Fruit fly (Drosophila melanogaster) whole organism, embryonic: ENCODE measurements around the gene tai.

Experiments
- Awh ChIP-seq: fragments of 200-800 bp; sonication (Bioruptor generic); IDR thresholded peaks from 2 replicates; pipeline ENCODE4, ENCODE4 v1.3.6; 2022; ENCODE audit warnings: missing biosample characterization, missing genetic modification characterization
- BEAF-32 ChIP-seq: fragments of 200-800 bp; sonication (Bioruptor generic); optimal IDR thresholded peaks from 3 replicates; lab custom pipeline; 2017; ENCODE audit warnings: missing biosample characterization, missing genetic modification characterization, mild to moderate bottlenecking, moderate library complexity, missing genetic modification reagents
- CG10366 ChIP-seq: fragments of 200-800 bp; sonication (Bioruptor generic); IDR thresholded peaks from 2 replicates; pipeline ENCODE4 v1.3.6; 2022; ENCODE audit warnings: missing biosample characterization, missing genetic modification characterization
- CG10654 ChIP-seq: fragments of 200-800 bp; sonication (Bioruptor generic); optimal IDR thresholded peaks from 2 replicates; lab custom pipeline; 2016; ENCODE audit warnings: missing biosample characterization, missing genetic modification characterization
- CG12071 ChIP-seq: fragments of 200-800 bp; sonication (Bioruptor generic); optimal IDR thresholded peaks from 3 replicates; lab custom pipeline; 2018; ENCODE audit warnings: missing biosample characterization, mild to moderate bottlenecking, missing genetic modification characterization
- CG12219 ChIP-seq: fragments of 200-800 bp; sonication (Bioruptor generic); optimal IDR thresholded peaks from 3 replicates; lab custom pipeline; 2018; ENCODE audit warnings: missing biosample characterization, mild to moderate bottlenecking, missing genetic modification characterization
- CG12299 ChIP-seq: fragments of 200-800 bp; sonication (Bioruptor generic); optimal IDR thresholded peaks from 2 replicates; lab custom pipeline; 2018; ENCODE audit warnings: missing biosample characterization, mild to moderate bottlenecking, missing genetic modification characterization
- CG12942 ChIP-seq: fragments of 200-800 bp; sonication (Bioruptor generic); optimal IDR thresholded peaks from 3 replicates; lab custom pipeline; 2016; ENCODE audit warnings: missing biosample characterization, missing genetic modification characterization
- CG14667 ChIP-seq: fragments of 200-800 bp; sonication (Bioruptor generic); IDR thresholded peaks from 2 replicates; pipeline ENCODE4 v1.3.6; 2022; ENCODE audit warnings: missing biosample characterization, missing genetic modification characterization
- CG15269 ChIP-seq: fragments of 200-800 bp; sonication (Bioruptor generic); optimal IDR thresholded peaks from 2 replicates; lab custom pipeline; 2018; ENCODE audit warnings: missing biosample characterization, mild to moderate bottlenecking, missing genetic modification characterization, moderate library complexity
- CG15601 ChIP-seq: fragments of 200-800 bp; sonication (Bioruptor generic); optimal IDR thresholded peaks from 3 replicates; lab custom pipeline; 2019; ENCODE audit warnings: missing biosample characterization, mild to moderate bottlenecking, missing genetic modification characterization, moderate library complexity
- CG17359 ChIP-seq: fragments of 200-800 bp; sonication (Bioruptor generic); optimal IDR thresholded peaks from 3 replicates; lab custom pipeline; 2018; ENCODE audit warnings: missing biosample characterization, mild to moderate bottlenecking, missing genetic modification characterization, moderate library complexity
- CG17361 ChIP-seq: fragments of 200-800 bp; sonication (Bioruptor generic); IDR thresholded peaks from 3 replicates; pipeline ENCODE4 v1.3.6; 2022; ENCODE audit warnings: missing biosample characterization, missing genetic modification characterization
- CG18011 ChIP-seq: fragments of 200-800 bp; sonication (Bioruptor generic); optimal IDR thresholded peaks from 2 replicates; lab custom pipeline; 2017; ENCODE audit warnings: missing biosample characterization, missing genetic modification characterization, mild to moderate bottlenecking, moderate library complexity, missing genotype
- CG2202 ChIP-seq: fragments of 200-800 bp; sonication (Bioruptor generic); optimal IDR thresholded peaks from 2 replicates; lab custom pipeline; 2018; ENCODE audit warnings: missing biosample characterization, mild to moderate bottlenecking, missing genetic modification characterization
- CG2712 ChIP-seq: fragments of 200-800 bp; optimal IDR thresholded peaks from 3 replicates; lab custom pipeline; 2019; ENCODE audit warnings: missing biosample characterization, mild to moderate bottlenecking, missing genetic modification characterization, moderate library complexity
- CG32767 ChIP-seq: fragments of 200-800 bp; sonication (Bioruptor generic); IDR thresholded peaks from 2 replicates; pipeline ENCODE4 v1.3.6; 2022; ENCODE audit warnings: missing biosample characterization, missing genetic modification characterization
- CG4730 ChIP-seq: fragments of 200-800 bp; sonication (Bioruptor generic); IDR thresholded peaks from 2 replicates; pipeline ENCODE4 v1.3.6; 2022; ENCODE audit warnings: missing biosample characterization, missing genetic modification characterization
- CG5180 ChIP-seq: fragments of 200-800 bp; sonication (Bioruptor generic); optimal IDR thresholded peaks from 3 replicates; lab custom pipeline; 2017; ENCODE audit warnings: missing biosample characterization, missing genetic modification characterization, mild to moderate bottlenecking, moderate library complexity, missing genetic modification reagents
- CG6175 ChIP-seq: fragments of 200-800 bp; sonication (Bioruptor generic); IDR thresholded peaks from 3 replicates; pipeline ENCODE4 v1.3.6; 2022; ENCODE audit warnings: missing biosample characterization, missing genetic modification characterization
- CG6272 ChIP-seq: fragments of 200-800 bp; sonication (Bioruptor generic); IDR thresholded peaks from 2 replicates; pipeline ENCODE4 v1.3.6; 2022; ENCODE audit warnings: missing biosample characterization, missing genetic modification characterization
- CG6854 ChIP-seq: fragments of 200-800 bp; sonication (Bioruptor generic); optimal IDR thresholded peaks from 3 replicates; lab custom pipeline; 2017; ENCODE audit warnings: missing biosample characterization, mild to moderate bottlenecking, missing genetic modification characterization
- CG7745 ChIP-seq: fragments of 200-800 bp; sonication (Bioruptor generic); optimal IDR thresholded peaks from 2 replicates; lab custom pipeline; 2018; ENCODE audit warnings: missing biosample characterization, mild to moderate bottlenecking, missing genetic modification characterization, moderate library complexity
- CG7839 ChIP-seq: fragments of 200-800 bp; sonication (Bioruptor generic); optimal IDR thresholded peaks from 3 replicates; lab custom pipeline; 2018; ENCODE audit warnings: missing biosample characterization, mild to moderate bottlenecking, missing genetic modification characterization, moderate library complexity
- CG7963 ChIP-seq: fragments of 200-800 bp; sonication (Bioruptor generic); IDR thresholded peaks from 3 replicates; pipeline ENCODE4 v1.3.6; 2022; ENCODE audit warnings: missing biosample characterization, missing genetic modification characterization; ENCODE audit not compliant: partially characterized antibody
- CG7987 ChIP-seq: fragments of 200-800 bp; sonication (Bioruptor generic); optimal IDR thresholded peaks from 2 replicates; lab custom pipeline; 2018; ENCODE audit warnings: missing biosample characterization, mild to moderate bottlenecking, missing genetic modification characterization, moderate library complexity
- Camta ChIP-seq: fragments of 200-800 bp; sonication (Bioruptor generic); optimal IDR thresholded peaks from 2 replicates; lab custom pipeline; 2016; ENCODE audit warnings: missing biosample characterization, missing genetic modification characterization
- CoRest ChIP-seq: fragments of 200-800 bp; sonication (Bioruptor generic); optimal IDR thresholded peaks from 3 replicates; lab custom pipeline; 2018; ENCODE audit warnings: missing biosample characterization, mild to moderate bottlenecking, missing genetic modification characterization, moderate library complexity
- D ChIP-seq, 2 experiments: fragments of 200-800 bp in 1 of 2; fragments of >200 bp in 1 of 2; sonication (Bioruptor generic) in 1 of 2; optimal IDR thresholded peaks; 2 replicates in 1 of 2; 3 replicates in 1 of 2; lab custom pipeline; 2017; ENCODE audit warnings: mild to moderate bottlenecking in 1 of 2, missing biosample characterization in 1 of 2, missing genetic modification characterization in 1 of 2, missing genetic modification reagents in 1 of 2
- D19A ChIP-seq: fragments of 200-800 bp; optimal IDR thresholded peaks from 3 replicates; lab custom pipeline; 2019; ENCODE audit warnings: missing biosample characterization, mild to moderate bottlenecking, missing genetic modification characterization, moderate library complexity
- Fer3 ChIP-seq: fragments of 200-800 bp; sonication (Bioruptor generic); optimal IDR thresholded peaks from 2 replicates; lab custom pipeline; 2018; ENCODE audit warnings: missing biosample characterization, mild to moderate bottlenecking, missing genetic modification characterization, moderate library complexity
- GATAe ChIP-seq: fragments of 200-800 bp; sonication (Bioruptor generic); conservative IDR thresholded peaks from 2 replicates; pipeline ENCODE4 v1.3.6; 2022; ENCODE audit warnings: missing biosample characterization, missing genetic modification characterization
- Hr78 ChIP-seq, 2 experiments: fragments of 200-800 bp in 1 of 2; fragments of >200 bp in 1 of 2; sonication (Bioruptor generic) in 1 of 2; optimal IDR thresholded peaks; 2 replicates each; lab custom pipeline; 2017 to 2019; ENCODE audit warnings: missing biosample characterization in 2 of 2, missing genetic modification characterization in 2 of 2, mild to moderate bottlenecking in 1 of 2, moderate library complexity in 1 of 2
- Mrtf ChIP-seq: fragments of 200-800 bp; sonication (Bioruptor generic); IDR thresholded peaks from 3 replicates; pipeline ENCODE4 v1.3.6; 2022; ENCODE audit warnings: missing biosample characterization, missing genetic modification characterization
- Nf-YA ChIP-seq: fragments of 200-800 bp; sonication (Bioruptor generic); IDR thresholded peaks from 2 replicates; pipeline ENCODE4 v1.3.6; 2022; ENCODE audit warnings: missing biosample characterization, missing genetic modification characterization
- Opbp ChIP-seq: fragments of 200-800 bp; sonication (Bioruptor generic); IDR thresholded peaks from 3 replicates; pipeline ENCODE4 v1.3.6; 2022; ENCODE audit warnings: missing biosample characterization, missing genetic modification characterization; ENCODE audit not compliant: partially characterized antibody
- Sox102F ChIP-seq: fragments of 200-800 bp; sonication (Bioruptor generic); optimal IDR thresholded peaks from 2 replicates; lab custom pipeline; 2018; ENCODE audit warnings: missing biosample characterization, mild to moderate bottlenecking, missing genetic modification characterization, moderate library complexity
- Spps ChIP-seq: fragments of 200-800 bp; sonication (Bioruptor generic); optimal IDR thresholded peaks from 2 replicates; lab custom pipeline; 2018; ENCODE audit warnings: missing biosample characterization, mild to moderate bottlenecking, missing genetic modification characterization
- Taf1 ChIP-seq: fragments of 200-800 bp; sonication (Bioruptor generic); IDR thresholded peaks from 2 replicates; pipeline ENCODE4 v1.3.6; 2022; ENCODE audit warnings: missing biosample characterization, missing genetic modification characterization
- ac ChIP-seq: fragments of 200-800 bp; sonication (Bioruptor generic); optimal IDR thresholded peaks from 3 replicates; lab custom pipeline; 2017; ENCODE audit warnings: missing biosample characterization, mild to moderate bottlenecking, missing genetic modification characterization
- corto ChIP-seq: fragments of 200-800 bp; sonication (Bioruptor generic); optimal IDR thresholded peaks from 2 replicates; lab custom pipeline; 2016; ENCODE audit warnings: missing biosample characterization, mild to moderate bottlenecking, missing genetic modification characterization, moderate library complexity
- gro ChIP-seq: fragments of 200-800 bp; sonication (Bioruptor generic); optimal IDR thresholded peaks from 2 replicates; lab custom pipeline; 2016; ENCODE audit warnings: missing biosample characterization, missing genetic modification characterization
- gsb-n ChIP-seq: fragments of 200-800 bp; sonication (Bioruptor generic); optimal IDR thresholded peaks from 3 replicates; lab custom pipeline; 2018; ENCODE audit warnings: missing biosample characterization, mild to moderate bottlenecking, missing genetic modification characterization
- p53 ChIP-seq: fragments of 200-800 bp; sonication (Bioruptor generic); optimal IDR thresholded peaks from 2 replicates; lab custom pipeline; 2016; ENCODE audit warnings: missing biosample characterization, missing genetic modification characterization
- phol ChIP-seq: fragments of 200-800 bp; sonication (Bioruptor generic); optimal IDR thresholded peaks from 3 replicates; lab custom pipeline; 2018; ENCODE audit warnings: missing biosample characterization, mild to moderate bottlenecking, missing genetic modification characterization, moderate library complexity
- row ChIP-seq: fragments of 200-800 bp; sonication (Bioruptor generic); IDR thresholded peaks from 3 replicates; pipeline ENCODE4 v1.3.6; 2022; ENCODE audit warnings: missing biosample characterization, missing genetic modification characterization
- run ChIP-seq: fragments of 200-800 bp; sonication (Bioruptor generic); optimal IDR thresholded peaks from 3 replicates; lab custom pipeline; 2018; ENCODE audit warnings: missing biosample characterization, mild to moderate bottlenecking, missing genetic modification characterization
- slou ChIP-seq: fragments of 200-800 bp; sonication (Bioruptor generic); optimal IDR thresholded peaks from 3 replicates; lab custom pipeline; 2016; ENCODE audit warnings: missing biosample characterization, missing genetic modification characterization
- sr ChIP-seq: fragments of 200-800 bp; sonication (Bioruptor generic); IDR thresholded peaks from 3 replicates; pipeline ENCODE4 v1.3.6; 2022; ENCODE audit warnings: missing biosample characterization, missing genetic modification characterization
- zfh1 ChIP-seq: fragments of 200-800 bp; sonication (Bioruptor generic); IDR thresholded peaks from 3 replicates; pipeline ENCODE4 v1.3.6; 2022; ENCODE audit warnings: missing biosample characterization, missing genetic modification characterization

The tai gene

DNA sequence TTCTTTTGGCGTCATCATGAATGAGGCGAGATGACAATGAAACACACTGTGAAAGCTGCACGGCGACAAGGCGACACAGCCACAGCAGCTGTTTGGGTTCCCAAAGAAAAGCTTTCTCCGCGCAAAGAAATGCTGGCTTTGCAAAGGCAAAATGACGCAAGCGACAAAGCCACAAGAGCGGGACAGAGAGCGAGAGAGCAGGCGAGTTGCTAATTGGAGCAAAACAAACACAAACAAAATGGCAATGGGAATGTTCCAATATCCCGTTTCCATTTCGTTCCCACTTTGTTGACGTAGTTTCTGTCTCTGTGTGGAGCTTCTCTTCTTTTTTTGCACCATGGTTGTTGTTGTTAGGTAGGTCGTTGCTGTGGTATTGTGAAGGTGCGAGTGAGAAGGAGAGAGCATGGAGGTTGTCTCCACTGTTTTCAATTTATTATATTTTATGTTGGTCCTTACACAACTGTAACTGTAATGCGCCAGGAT, 38.6 kb downstream of the tai start (continued):
- TF ChIP-seq ac, result no peak
- no peak for TF ChIP-seq CG7963 (GFP tag; lab: Robert Waterston, UW)
- TF ChIP-seq corto (GFP tag; lab: Kevin White, UChicago), result peak; percentile 89
- no peak for TF ChIP-seq CG6175
- no peak for TF ChIP-seq gsb-n
- no peak for TF ChIP-seq CG7745 (tag; lab: Kevin White, UChicago)
- peak; percentile 39 for TF ChIP-seq CG6854 (GFP tag; lab: Kevin White, UChicago)
- no peak for TF ChIP-seq Opbp (GFP tag; lab: Robert Waterston, UW)
- no peak for TF ChIP-seq CG6272 (GFP tag; lab: Robert Waterston, UW)
- no peak for TF ChIP-seq Mrtf (GFP tag; lab: Robert Waterston, UW)
- no peak for TF ChIP-seq CG12942 (GFP tag; lab: Kevin White, UChicago)
- peak; percentile 60 for TF ChIP-seq gro (GFP tag; lab: Kevin White, UChicago)
- TF ChIP-seq sr (GFP tag; lab: Robert Waterston, UW), result no peak
- TF ChIP-seq slou (GFP tag; lab: Kevin White, UChicago), result no peak
- TF ChIP-seq CG12219 (GFP tag; lab: Kevin White, UChicago), result peak; percentile 45
- TF ChIP-seq run (tag; lab: Kevin White, UChicago), result no peak
- TF ChIP-seq Awh (GFP tag; lab: Robert Waterston, UW), result 0 out of 2 replicates have a peak, but pooled peaks have one; percentile 13
- peak; percentile 49; the same call in 1 of the 2 replicates for TF ChIP-seq CG32767
- no peak for TF ChIP-seq CG7987
- no peak for TF ChIP-seq GATAe (GFP tag; lab: Robert Waterston, UW)
- TF ChIP-seq BEAF-32 (GFP tag; lab: Kevin White, UChicago), result no peak
- TF ChIP-seq Fer3, result no peak
- TF ChIP-seq CG12299 (tag; lab: Kevin White, UChicago), result no peak
- no peak for TF ChIP-seq CG14667 (GFP tag; lab: Robert Waterston, UW)
- TF ChIP-seq Camta, result no peak
- no peak for TF ChIP-seq CG18011 (GFP tag; lab: Kevin White, UChicago)
- no peak for TF ChIP-seq Hr78 (GFP tag; optimal IDR thresholded peaks at IDR 0.05; lab: Kevin White, UChicago)

DNA sequence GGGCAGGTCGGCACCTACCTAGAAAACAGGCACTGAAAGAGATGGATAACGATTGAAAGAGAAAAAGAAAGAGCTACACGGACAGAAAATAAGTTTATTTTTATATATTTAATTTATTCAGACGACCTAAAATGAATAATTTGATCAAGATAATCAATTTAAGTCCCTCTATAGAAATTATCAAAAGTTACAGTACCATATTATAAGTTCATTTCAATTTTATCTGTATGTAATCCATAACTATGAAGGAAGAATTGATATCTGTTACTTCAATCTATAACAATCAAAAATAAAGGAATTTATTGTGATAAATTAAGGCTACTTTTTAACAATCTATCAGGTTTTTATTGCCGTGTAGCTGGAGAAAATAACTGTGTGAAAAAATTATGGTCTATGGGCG, 39.8 kb downstream of the tai start:
- 0 out of 3 replicates have a peak, but pooled peaks have one; percentile 30 for TF ChIP-seq row (GFP tag; lab: Robert Waterston, UW)
- TF ChIP-seq CG15601 (tag; lab: Kevin White, UChicago), result peak; percentile 71
- no peak for TF ChIP-seq Nf-YA (GFP tag; lab: Robert Waterston, UW)
- TF ChIP-seq Spps, result peak; percentile 23
- TF ChIP-seq CG2712 (tag; lab: Kevin White, UChicago), result peak; percentile 77
- peak; percentile 45 for TF ChIP-seq CG15269 (tag; lab: Kevin White, UChicago)
- 0 out of 2 replicates have a peak, but pooled peaks have one; percentile 29 for TF ChIP-seq CG10366 (GFP tag; lab: Robert Waterston, UW)
- no peak for TF ChIP-seq CG12071 (GFP tag; lab: Kevin White, UChicago)
- TF ChIP-seq p53 (GFP tag; lab: Kevin White, UChicago), result no peak
- TF ChIP-seq zfh1 (GFP tag; lab: Robert Waterston, UW), result no peak
- TF ChIP-seq CG17361 (GFP tag; lab: Robert Waterston, UW), result peak; percentile 50; the same call in 1 of the 3 replicates
- TF ChIP-seq D19A (tag; lab: Kevin White, UChicago), result peak; percentile 48
- TF ChIP-seq CG4730 (GFP tag; lab: Robert Waterston, UW), result no peak
- TF ChIP-seq CG10654 (GFP tag; lab: Kevin White, UChicago), result peak; percentile 4
- peak; percentile 1 for TF ChIP-seq CG5180 (GFP tag; lab: Kevin White, UChicago)
- no peak for TF ChIP-seq Taf1 (GFP tag; lab: Robert Waterston, UW)
- peak; percentile 64 for TF ChIP-seq CG17359
- TF ChIP-seq CG2202, result no peak
- no peak for TF ChIP-seq D (optimal IDR thresholded peaks at IDR 0.05; lab: Kevin White, UChicago)
- TF ChIP-seq D (GFP tag; optimal IDR thresholded peaks at IDR 0.05; lab: Kevin White, UChicago), result peak; percentile 33
- TF ChIP-seq Sox102F (GFP tag; lab: Kevin White, UChicago), result peak; percentile 72
- peak; percentile 77 for TF ChIP-seq phol
- peak; percentile 53 for TF ChIP-seq CoRest (tag; lab: Kevin White, UChicago)
- peak; percentile 61 for TF ChIP-seq CG7839 (tag; lab: Kevin White, UChicago)
